Worm (Caenorhabditis elegans) whole organism, mixed stage, embryonic: Measurements from ENCODE around the gene Y41G9A.6.

ENCODE experiments used
- M03D4.4 ChIP-seq: sonication (generic microtip); optimal IDR thresholded peaks from 2 replicates; lab custom pipeline; 2017; ENCODE audit warnings: mild to moderate bottlenecking, missing genetic modification characterization, missing compliant biosample characterization
- blmp-1 ChIP-seq: fragments of 150-350 bp; optimal IDR thresholded peaks from 2 replicates; lab custom pipeline; 2014; ENCODE audit warnings: missing biosample characterization, missing genetic modification characterization
- ceh-39 ChIP-seq: fragments of 150-350 bp; optimal IDR thresholded peaks from 2 replicates; lab custom pipeline; 2014; ENCODE audit warnings: missing biosample characterization, missing genetic modification characterization
- ceh-43 ChIP-seq: fragments of 200-800 bp; sonication (Bioruptor generic); optimal IDR thresholded peaks from 2 replicates; lab custom pipeline; 2018; ENCODE audit warnings: mild to moderate bottlenecking, missing genetic modification characterization, moderate library complexity, missing compliant biosample characterization
- ces-1 ChIP-seq: fragments of 150-350 bp; optimal IDR thresholded peaks from 2 replicates; lab custom pipeline; 2014; ENCODE audit warnings: missing biosample characterization, missing genetic modification reagents, missing genetic modification characterization
- drap-1 ChIP-seq: fragments of 200-800 bp; sonication (Bioruptor generic); optimal IDR thresholded peaks from 3 replicates; lab custom pipeline; 2018; ENCODE audit warnings: mild to moderate bottlenecking, missing genetic modification characterization, missing compliant biosample characterization
- elt-1 ChIP-seq: sonication (generic microtip); optimal IDR thresholded peaks from 2 replicates; lab custom pipeline; 2017; ENCODE audit warnings: missing genetic modification characterization, mild to moderate bottlenecking, missing compliant biosample characterization, antibody characterized with exemption, moderate library complexity, borderline replicate concordance; ENCODE audit not compliant: insufficient read depth
- flh-1 ChIP-seq: fragments of 200-800 bp; sonication (Bioruptor generic); optimal IDR thresholded peaks from 2 replicates; lab custom pipeline; 2018; ENCODE audit warnings: mild to moderate bottlenecking, missing genetic modification characterization, moderate library complexity, missing compliant biosample characterization
- ham-2 ChIP-seq: fragments of 200-800 bp; sonication (Bioruptor generic); optimal IDR thresholded peaks from 2 replicates; lab custom pipeline; 2018; ENCODE audit warnings: mild to moderate bottlenecking, missing genetic modification characterization, missing compliant biosample characterization
- hlh-1 ChIP-seq: fragments of 150-350 bp; optimal IDR thresholded peaks from 2 replicates; lab custom pipeline; 2014; ENCODE audit warnings: missing biosample characterization, missing genetic modification reagents, missing genetic modification characterization
- lin-13 ChIP-seq: fragments of 150-350 bp; optimal IDR thresholded peaks from 2 replicates; lab custom pipeline; 2014; ENCODE audit warnings: missing biosample characterization, missing genetic modification characterization
- lin-32 ChIP-seq: fragments of 200-800 bp; sonication (Bioruptor generic); optimal IDR thresholded peaks from 2 replicates; lab custom pipeline; 2018; ENCODE audit warnings: mild to moderate bottlenecking, missing genetic modification characterization, missing compliant biosample characterization
- lsy-2 ChIP-seq: fragments of 150-350 bp; optimal IDR thresholded peaks from 2 replicates; lab custom pipeline; 2014; ENCODE audit warnings: missing biosample characterization, missing genetic modification characterization
- mab-5 ChIP-seq: fragments of 150-350 bp; optimal IDR thresholded peaks from 2 replicates; lab custom pipeline; 2014; ENCODE audit warnings: missing biosample characterization, missing genetic modification characterization
- mep-1 ChIP-seq: fragments of 150-350 bp; optimal IDR thresholded peaks from 2 replicates; lab custom pipeline; 2017; ENCODE audit warnings: missing biosample characterization, missing genetic modification reagents, missing genetic modification characterization, inconsistent platforms
- mls-2 ChIP-seq: sonication (generic microtip); optimal IDR thresholded peaks from 2 replicates; lab custom pipeline; 2016; ENCODE audit warnings: mild to moderate bottlenecking, missing genetic modification characterization, moderate library complexity, missing compliant biosample characterization
- nhr-12 ChIP-seq: fragments of 150-350 bp; optimal IDR thresholded peaks from 2 replicates; lab custom pipeline; 2014; ENCODE audit warnings: missing biosample characterization, missing genetic modification characterization
- nhr-2 ChIP-seq: fragments of 150-350 bp; optimal IDR thresholded peaks from 2 replicates; lab custom pipeline; 2014; ENCODE audit warnings: missing biosample characterization, missing genetic modification characterization
- nhr-237 ChIP-seq: fragments of 150-350 bp; optimal IDR thresholded peaks from 2 replicates; lab custom pipeline; 2014; ENCODE audit warnings: missing biosample characterization, missing genetic modification characterization
- nhr-76 ChIP-seq: sonication (generic microtip); optimal IDR thresholded peaks from 2 replicates; lab custom pipeline; 2017; ENCODE audit warnings: missing biosample characterization, missing genetic modification characterization
- pha-4 ChIP-seq: fragments of 150-350 bp; optimal IDR thresholded peaks from 2 replicates; lab custom pipeline; 2018; ENCODE audit warnings: missing biosample characterization, missing genetic modification reagents, missing genetic modification characterization
- sem-2 ChIP-seq: fragments of 200-800 bp; sonication (Bioruptor generic); optimal IDR thresholded peaks from 2 replicates; lab custom pipeline; 2018; ENCODE audit warnings: mild to moderate bottlenecking, missing genetic modification characterization, missing compliant biosample characterization
- snpc-4 ChIP-seq: fragments of 150-350 bp; optimal IDR thresholded peaks from 2 replicates; lab custom pipeline; 2014; ENCODE audit warnings: missing biosample characterization, missing genetic modification characterization
- sptf-1 ChIP-seq: sonication (generic microtip); optimal IDR thresholded peaks from 2 replicates; lab custom pipeline; 2017; ENCODE audit warnings: mild to moderate bottlenecking, missing genetic modification characterization, moderate library complexity, missing compliant biosample characterization
- tbx-8 ChIP-seq: fragments of 200-800 bp; sonication (Bioruptor generic); optimal IDR thresholded peaks from 2 replicates; lab custom pipeline; 2018; ENCODE audit warnings: mild to moderate bottlenecking, missing genetic modification characterization, moderate library complexity, missing compliant biosample characterization
- unc-120 ChIP-seq: sonication (generic microtip); optimal IDR thresholded peaks from 2 replicates; lab custom pipeline; 2017; ENCODE audit warnings: missing genetic modification characterization, missing compliant biosample characterization; ENCODE audit not compliant: poor library complexity, severe bottlenecking
- unc-39 ChIP-seq: fragments of 150-350 bp; optimal IDR thresholded peaks from 2 replicates; lab custom pipeline; 2014; ENCODE audit warnings: missing biosample characterization, missing genetic modification characterization
- unc-62 ChIP-seq: fragments of 150-350 bp; optimal IDR thresholded peaks from 2 replicates; lab custom pipeline; 2014; ENCODE audit warnings: missing biosample characterization, missing genetic modification reagents, missing genetic modification characterization
- zip-8 ChIP-seq: fragments of 150-350 bp; optimal IDR thresholded peaks from 2 replicates; lab custom pipeline; 2014; ENCODE audit warnings: missing biosample characterization, missing genetic modification characterization
- ztf-11 ChIP-seq: fragments of 150-350 bp; optimal IDR thresholded peaks from 2 replicates; lab custom pipeline; 2014; ENCODE audit warnings: missing biosample characterization, missing genetic modification characterization

Gene Y41G9A.6

ce11 chrX:3033492-3033891, 29.9 kb upstream of the Y41G9A.6 start:
- TF ChIP-seq nhr-12 (tag; lab: Kevin White, UChicago) (no peak), M03D4.4 (tag; lab: Kevin White, UChicago) (no peak), mep-1 (tag; lab: Kevin White, UChicago) (no peak), lsy-2 (no peak), nhr-2 (no peak), blmp-1 (tag; lab: Kevin White, UChicago) (no peak), drap-1 (GFP tag; lab: Kevin White, UChicago) (no peak), lin-32 (GFP tag; lab: Kevin White, UChicago) (no peak), sem-2 (GFP tag; lab: Kevin White, UChicago) (no peak), ceh-43 (GFP tag; lab: Kevin White, UChicago) (no peak), unc-120 (no peak), pha-4 (no peak), mab-5 (tag; lab: Kevin White, UChicago) (no peak), hlh-1 (tag; lab: Kevin White, UChicago) (no peak), flh-1 (no peak)

DNA sequence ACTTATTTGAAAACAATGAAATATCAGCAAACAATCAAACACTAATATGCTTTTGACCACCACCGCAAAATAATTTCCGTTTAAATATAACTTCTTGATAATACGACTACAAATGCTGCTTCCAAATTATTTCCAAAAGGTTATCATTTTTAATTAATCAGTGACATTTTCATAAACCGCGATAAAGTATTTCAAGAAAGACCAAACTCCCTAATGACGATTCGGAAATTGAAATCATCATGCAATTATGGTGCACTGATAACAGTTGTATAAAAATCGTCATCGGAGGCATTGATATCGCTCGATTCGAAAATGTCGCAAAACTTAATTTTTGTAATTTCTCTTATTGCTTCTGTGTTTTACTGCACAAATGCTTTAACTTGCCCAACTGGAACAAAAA, 27.9 kb upstream of the Y41G9A.6 start, which contains the start of gene clec-265:
Gene clec-265, plus strand, starts transcription at position 300 of the 400 bp plus-strand sequence.
- no peak for TF ChIP-seq hlh-1 (tag; lab: Kevin White, UChicago)

ce11 chrX:3029030-3029429, 25.4 kb upstream of the Y41G9A.6 start, which contains the start of gene M02F4.1:
Gene M02F4.1, minus strand, starts transcription at chrX:3029130.
- no peak for TF ChIP-seq sem-2 (GFP tag; lab: Kevin White, UChicago)
- TF ChIP-seq blmp-1 (tag; lab: Kevin White, UChicago) = no peak
- TF ChIP-seq ztf-11 = no peak
- no peak for TF ChIP-seq lsy-2
- TF ChIP-seq nhr-12 (tag; lab: Kevin White, UChicago) = no peak
- no peak for TF ChIP-seq ces-1 (GFP tag; lab: Kevin White, UChicago)
- TF ChIP-seq elt-1 (tag; lab: Kevin White, UChicago) = no peak
- no peak for TF ChIP-seq nhr-237 (tag; lab: Kevin White, UChicago)
- TF ChIP-seq hlh-1 (tag; lab: Kevin White, UChicago) = no peak
- TF ChIP-seq sptf-1 (tag; lab: Kevin White, UChicago) = no peak
- TF ChIP-seq tbx-8 = no peak
- no peak for TF ChIP-seq lin-13
- no peak for TF ChIP-seq ham-2 (GFP tag; lab: Kevin White, UChicago)
- no peak for TF ChIP-seq ceh-39 (tag; lab: Kevin White, UChicago)
- TF ChIP-seq mep-1 (tag; lab: Kevin White, UChicago) = no peak
- TF ChIP-seq unc-39 (tag; lab: Kevin White, UChicago) = no peak
- no peak for TF ChIP-seq snpc-4

ce11 chrX:3025145-3025544, 21.5 kb upstream of the Y41G9A.6 start:
- TF ChIP-seq pha-4 (no peak), mls-2 (tag; lab: Kevin White, UChicago) (no peak), lin-32 (GFP tag; lab: Kevin White, UChicago) (no peak), unc-62 (GFP tag; lab: Kevin White, UChicago) (peak; percentile 41), ceh-39 (tag; lab: Kevin White, UChicago) (no peak)

ce11 chrX:3024637-3025113, 21.1 kb upstream of the Y41G9A.6 start, which contains the start of gene aqp-7:
Gene aqp-7, plus strand, starts transcription at chrX:3025063.
- TF ChIP-seq ces-1 (GFP tag; lab: Kevin White, UChicago) (peak; percentile 32), zip-8 (tag; lab: Kevin White, UChicago) (no peak)

DNA sequence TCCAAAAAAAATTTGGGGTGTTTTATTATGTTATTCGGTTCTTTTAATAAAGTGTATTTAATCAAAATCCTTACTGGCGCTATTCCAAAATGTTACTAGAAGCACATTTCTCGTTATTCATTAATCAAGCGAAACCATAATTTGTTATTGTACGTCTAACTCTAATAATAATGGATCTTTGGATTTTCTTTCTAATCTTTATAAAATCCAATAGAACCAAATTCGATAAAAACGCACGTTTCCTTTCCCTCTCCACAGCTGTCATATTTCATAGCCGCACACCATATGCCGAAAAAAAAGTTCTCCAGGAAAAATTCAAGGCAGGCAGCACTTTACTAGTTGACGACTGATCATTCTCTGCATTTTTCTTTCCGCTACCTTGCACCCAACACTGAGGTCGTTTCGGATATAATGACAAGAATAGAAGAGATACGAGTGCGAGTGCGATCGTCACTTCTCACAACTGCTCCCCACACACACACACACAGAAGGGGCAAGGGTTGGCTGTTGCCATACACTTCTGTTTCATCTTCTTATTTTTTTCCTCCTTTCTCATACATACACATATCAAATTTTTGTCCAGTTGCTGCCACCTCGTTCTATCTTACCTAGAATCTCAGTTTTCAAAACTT, 20.1 kb upstream of the Y41G9A.6 start:
- TF ChIP-seq nhr-76 (tag; lab: Kevin White, UChicago) = no peak
- no peak for TF ChIP-seq unc-120
- peak; percentile 64 for TF ChIP-seq ces-1 (GFP tag; lab: Kevin White, UChicago)
- TF ChIP-seq blmp-1 (tag; lab: Kevin White, UChicago) = no peak
- peak; percentile 78 for TF ChIP-seq hlh-1 (tag; lab: Kevin White, UChicago)
- TF ChIP-seq, all 35 proteins: peak for 2
